Worm (Caenorhabditis elegans) whole organism, young adult: Measurements from ENCODE around the gene tsfm-1.

Source experiments
- B0336.3 ChIP-seq: fragments of 200-800 bp; sonication (Bioruptor generic); IDR thresholded peaks from 2 replicates; pipeline ENCODE4 v1.3.6; 2022; ENCODE audit warnings: missing genetic modification characterization, missing compliant biosample characterization
- F10E7.11 ChIP-seq: sonication (generic microtip); optimal IDR thresholded peaks from 2 replicates; lab custom pipeline; 2017; ENCODE audit warnings: mild to moderate bottlenecking, missing genetic modification characterization, moderate library complexity, missing compliant biosample characterization
- F37B4.10 ChIP-seq: fragments of 200-800 bp; sonication (Bioruptor generic); IDR thresholded peaks from 2 replicates; pipeline ENCODE4 v1.3.6; 2022; ENCODE audit warnings: missing genetic modification characterization, missing compliant biosample characterization
- F55B11.4 ChIP-seq: sonication (generic microtip); optimal IDR thresholded peaks from 2 replicates; lab custom pipeline; 2016; ENCODE audit warnings: missing compliant biosample characterization, missing genetic modification characterization, borderline replicate concordance; ENCODE audit not compliant: insufficient read depth
- Y53G8AR.9 ChIP-seq: fragments of 200-800 bp; sonication (Bioruptor generic); conservative IDR thresholded peaks from 2 replicates; pipeline ENCODE4 v1.3.6; 2022; ENCODE audit warnings: missing genetic modification reagents, missing genetic modification characterization, missing compliant biosample characterization
- akir-1 ChIP-seq: fragments of 200-800 bp; sonication (Bioruptor generic); optimal IDR thresholded peaks from 2 replicates; lab custom pipeline; 2018; ENCODE audit warnings: mild to moderate bottlenecking, missing genetic modification characterization, moderate library complexity, missing compliant biosample characterization
- atf-7 ChIP-seq: sonication (generic microtip); optimal IDR thresholded peaks from 2 replicates; lab custom pipeline; 2017; ENCODE audit warnings: mild to moderate bottlenecking, missing genetic modification characterization, missing compliant biosample characterization
- attf-3 ChIP-seq: fragments of 200-800 bp; sonication (Bioruptor generic); conservative IDR thresholded peaks from 2 replicates; pipeline ENCODE4 v1.3.6; 2022; ENCODE audit warnings: missing genetic modification reagents, missing genetic modification characterization, missing compliant biosample characterization
- bed-1 ChIP-seq: fragments of 200-800 bp; sonication (Bioruptor generic); IDR thresholded peaks from 2 replicates; pipeline ENCODE4 v1.3.6; 2022; ENCODE audit warnings: missing genetic modification reagents, missing genetic modification characterization, missing compliant biosample characterization
- bed-2 ChIP-seq: fragments of 200-800 bp; sonication (Bioruptor generic); IDR thresholded peaks from 2 replicates; pipeline ENCODE4 v1.3.6; 2022; ENCODE audit warnings: missing genetic modification reagents, missing genetic modification characterization, missing compliant biosample characterization
- cebp-1 ChIP-seq, 2 experiments: fragments of 200-800 bp in 1 of 2; sonication (Bioruptor generic) in 1 of 2; sonication (generic microtip) in 1 of 2; IDR thresholded peaks in 1 of 2; optimal IDR thresholded peaks in 1 of 2; 2 replicates each; pipeline versions ENCODE4 v1.3.6 to Lab custom; 2017 to 2022; ENCODE audit warnings: missing compliant biosample characterization in 2 of 2, missing genetic modification characterization in 2 of 2, mild to moderate bottlenecking in 1 of 2, missing genetic modification reagents in 1 of 2, moderate library complexity in 1 of 2
- ceh-27 ChIP-seq: fragments of 200-800 bp; sonication (Bioruptor generic); optimal IDR thresholded peaks from 2 replicates; lab custom pipeline; 2018; ENCODE audit warnings: mild to moderate bottlenecking, missing genetic modification characterization, moderate library complexity, missing compliant biosample characterization
- chd-7 ChIP-seq: sonication (generic microtip); optimal IDR thresholded peaks from 2 replicates; lab custom pipeline; 2016; ENCODE audit warnings: mild to moderate bottlenecking, missing genetic modification characterization, moderate library complexity, missing compliant biosample characterization
- efl-1 ChIP-seq: fragments of 150-350 bp; optimal IDR thresholded peaks from 2 replicates; lab custom pipeline; 2014; ENCODE audit warnings: missing biosample characterization, missing genetic modification reagents, missing genetic modification characterization
- ekl-4 ChIP-seq: fragments of 200-800 bp; sonication (Bioruptor generic); IDR thresholded peaks from 2 replicates; pipeline ENCODE4 v1.3.6; 2022; ENCODE audit warnings: missing genetic modification reagents, missing genetic modification characterization, missing compliant biosample characterization
- ets-4 ChIP-seq: fragments of 200-800 bp; sonication (Bioruptor generic); optimal IDR thresholded peaks from 2 replicates; lab custom pipeline; 2018; ENCODE audit warnings: mild to moderate bottlenecking, missing genetic modification characterization, missing compliant biosample characterization
- hlh-26 ChIP-seq: fragments of 200-800 bp; sonication (Bioruptor generic); conservative IDR thresholded peaks from 2 replicates; pipeline ENCODE4 v1.3.6; 2022; ENCODE audit warnings: missing genetic modification reagents, missing genetic modification characterization, missing compliant biosample characterization
- hmg-1.2 ChIP-seq: fragments of 200-800 bp; sonication (Bioruptor generic); IDR thresholded peaks from 2 replicates; pipeline ENCODE4 v1.3.6; 2022; ENCODE audit warnings: missing genetic modification reagents, missing genetic modification characterization, missing compliant biosample characterization
- hmg-20 ChIP-seq: fragments of 200-800 bp; sonication (Bioruptor generic); IDR thresholded peaks from 2 replicates; pipeline ENCODE4 v1.3.6; 2022; ENCODE audit warnings: missing genetic modification reagents, missing genetic modification characterization, missing compliant biosample characterization
- let-607 ChIP-seq, 2 experiments: fragments of 200-800 bp in 1 of 2; sonication (Bioruptor generic) in 1 of 2; sonication (generic microtip) in 1 of 2; optimal IDR thresholded peaks; 2 replicates each; lab custom pipeline; 2016 to 2018; ENCODE audit warnings: mild to moderate bottlenecking in 2 of 2, missing compliant biosample characterization in 2 of 2, missing genetic modification characterization in 2 of 2, moderate library complexity in 2 of 2, missing genotype in 1 of 2
- madf-6 ChIP-seq: fragments of 200-800 bp; sonication (Bioruptor generic); IDR thresholded peaks from 2 replicates; pipeline ENCODE4 v1.3.6; 2022; ENCODE audit warnings: missing genetic modification reagents, missing genetic modification characterization, missing compliant biosample characterization
- mxl-1 ChIP-seq: sonication (generic microtip); optimal IDR thresholded peaks from 2 replicates; lab custom pipeline; 2016; ENCODE audit warnings: missing genetic modification characterization, missing compliant biosample characterization
- nhr-80 ChIP-seq: sonication (generic microtip); optimal IDR thresholded peaks from 2 replicates; lab custom pipeline; 2016; ENCODE audit warnings: missing genetic modification characterization, missing compliant biosample characterization
- nhr-90 ChIP-seq: sonication (generic microtip); optimal IDR thresholded peaks from 2 replicates; lab custom pipeline; 2016; ENCODE audit warnings: missing genotype, mild to moderate bottlenecking, missing genetic modification characterization, missing compliant biosample characterization
- rcor-1 ChIP-seq: fragments of 200-800 bp; sonication (Bioruptor generic); IDR thresholded peaks from 2 replicates; pipeline ENCODE4 v1.3.6; 2022; ENCODE audit warnings: missing genetic modification reagents, missing genetic modification characterization, missing compliant biosample characterization
- repo-1 ChIP-seq: sonication (generic microtip); optimal IDR thresholded peaks from 2 replicates; lab custom pipeline; 2017; ENCODE audit warnings: mild to moderate bottlenecking, missing genetic modification characterization, missing compliant biosample characterization
- snpc-4 ChIP-seq, 5 experiments: fragments of 150-350 bp in 1 of 5; sonication (generic microtip) in 4 of 5; optimal IDR thresholded peaks; 2 replicates each; lab custom pipeline; 2014 to 2018; ENCODE audit warnings: missing genetic modification characterization in 5 of 5, missing biosample characterization in 3 of 5, antibody characterized with exemption in 2 of 5, mild to moderate bottlenecking in 2 of 5, missing compliant biosample characterization in 2 of 5, missing genotype in 2 of 5, moderate library complexity in 2 of 5, missing genetic modification reagents in 1 of 5
- unc-130 ChIP-seq: sonication (generic microtip); optimal IDR thresholded peaks from 2 replicates; lab custom pipeline; 2016; ENCODE audit warnings: missing genetic modification reagents, missing genetic modification characterization, missing compliant biosample characterization
- zfh-2 ChIP-seq: fragments of 200-800 bp; sonication (Bioruptor generic); conservative IDR thresholded peaks from 2 replicates; pipeline ENCODE4 v1.3.6; 2022; ENCODE audit warnings: missing genetic modification reagents, missing genetic modification characterization, missing compliant biosample characterization

tsfm-1 gene

DNA sequence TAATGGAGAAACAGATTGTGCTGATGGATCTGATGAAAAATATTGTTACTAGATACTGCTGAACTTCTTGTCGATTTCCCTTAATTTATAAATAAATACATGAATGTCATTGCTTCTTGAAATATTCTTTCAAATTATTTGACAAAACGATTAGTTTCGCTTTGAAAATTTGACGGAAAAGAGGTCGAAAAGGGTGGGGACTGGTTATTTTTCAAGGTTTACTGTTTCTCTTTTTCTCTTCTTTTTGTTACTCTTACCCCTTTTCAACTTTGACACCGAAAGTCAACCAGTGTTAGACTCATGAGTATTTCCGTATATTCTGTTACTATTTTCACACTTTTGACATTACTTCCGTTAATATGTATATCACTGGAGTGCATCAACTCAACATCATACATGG is 16.0 kb downstream of the tsfm-1 start, which contains the start of gene T04H1.12:
TSS of gene T04H1.12 (plus strand) at position 301 of the 400 bp plus-strand sequence.
- no peak for TF ChIP-seq hmg-1.2 (GFP tag; lab: Robert Waterston, UW)
- no peak for TF ChIP-seq ekl-4 (GFP tag; lab: Robert Waterston, UW)
- no peak for TF ChIP-seq hmg-20 (GFP tag; lab: Robert Waterston, UW)
- no peak for TF ChIP-seq mxl-1
- TF ChIP-seq atf-7 (tag; lab: Kevin White, UChicago), result no peak
- no peak for TF ChIP-seq snpc-4 (GFP tag; optimal IDR thresholded peaks at IDR 0.05; lab: Kevin White, UChicago)
- TF ChIP-seq snpc-4 (tag; optimal IDR thresholded peaks at IDR 0.05; lab: Kevin White, UChicago), result no peak
- TF ChIP-seq rcor-1, result no peak
- TF ChIP-seq ets-4, result no peak
- no peak for TF ChIP-seq F37B4.10 (GFP tag; lab: Robert Waterston, UW)
- TF ChIP-seq hlh-26 (GFP tag; lab: Robert Waterston, UW), result no peak
- TF ChIP-seq unc-130, result no peak
- TF ChIP-seq Y53G8AR.9 (GFP tag; lab: Robert Waterston, UW), result no peak
- TF ChIP-seq bed-2 (GFP tag; lab: Robert Waterston, UW), result no peak
- no peak for TF ChIP-seq chd-7 (tag; lab: Kevin White, UChicago)
- TF ChIP-seq F55B11.4 (tag; lab: Kevin White, UChicago), result no peak
- no peak for TF ChIP-seq efl-1 (GFP tag; lab: Kevin White, UChicago)
- no peak for TF ChIP-seq zfh-2 (GFP tag; lab: Robert Waterston, UW)
- TF ChIP-seq, all 124 proteins: peak for 0

DNA sequence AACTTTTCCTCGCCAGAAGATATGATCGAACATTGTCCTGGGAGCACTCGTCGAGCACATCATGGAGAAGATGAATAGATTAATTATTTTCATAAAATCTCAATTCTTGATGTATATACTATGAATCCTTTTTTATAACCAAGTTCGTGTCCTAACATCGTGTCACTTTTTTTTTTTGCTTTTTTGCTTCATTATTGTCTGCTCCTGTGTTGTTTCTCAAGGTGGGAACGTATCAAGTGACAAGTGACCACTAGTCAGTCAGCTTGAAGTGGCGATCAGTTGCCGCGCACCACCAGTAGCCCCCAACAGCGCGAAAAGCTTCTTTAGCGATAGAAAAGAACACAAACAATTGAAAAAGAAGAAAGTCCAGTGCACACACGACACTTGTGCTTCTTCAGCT is 19.1 kb downstream of the tsfm-1 start, which contains the start of gene lrx-1:
TSS of gene lrx-1 (plus strand) at position 301 of the 400 bp plus-strand sequence.
- TF ChIP-seq repo-1 (tag; lab: Kevin White, UChicago) (no peak), bed-1 (GFP tag; lab: Robert Waterston, UW) (no peak)
- TF ChIP-seq, all 124 proteins: peak for 0

DNA sequence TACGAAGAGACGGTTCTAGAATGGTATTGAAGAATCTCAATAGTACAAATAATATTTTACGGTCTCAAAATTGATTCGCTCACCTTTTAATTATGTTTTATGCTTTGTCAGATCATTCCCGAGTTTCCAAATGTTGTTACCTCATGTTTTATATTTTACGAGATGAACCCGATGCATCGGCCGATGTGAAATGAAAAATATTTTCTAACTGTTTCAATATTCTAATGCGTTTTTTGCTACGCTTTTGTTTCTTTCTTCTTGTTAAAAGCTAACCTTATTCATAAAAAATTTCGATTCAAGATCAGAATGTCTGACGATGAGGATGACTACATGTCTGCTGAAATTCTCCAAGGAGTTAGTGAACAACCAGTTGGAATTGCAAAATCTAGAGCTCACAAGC is 20.3 kb downstream of the tsfm-1 start, which contains the start of gene T04H1.5:
TSS of gene T04H1.5 (plus strand) at position 301 of the 400 bp plus-strand sequence.
- TF ChIP-seq akir-1 (GFP tag; lab: Kevin White, UChicago) (no peak), hmg-20 (GFP tag; lab: Robert Waterston, UW) (no peak), madf-6 (no peak)

DNA sequence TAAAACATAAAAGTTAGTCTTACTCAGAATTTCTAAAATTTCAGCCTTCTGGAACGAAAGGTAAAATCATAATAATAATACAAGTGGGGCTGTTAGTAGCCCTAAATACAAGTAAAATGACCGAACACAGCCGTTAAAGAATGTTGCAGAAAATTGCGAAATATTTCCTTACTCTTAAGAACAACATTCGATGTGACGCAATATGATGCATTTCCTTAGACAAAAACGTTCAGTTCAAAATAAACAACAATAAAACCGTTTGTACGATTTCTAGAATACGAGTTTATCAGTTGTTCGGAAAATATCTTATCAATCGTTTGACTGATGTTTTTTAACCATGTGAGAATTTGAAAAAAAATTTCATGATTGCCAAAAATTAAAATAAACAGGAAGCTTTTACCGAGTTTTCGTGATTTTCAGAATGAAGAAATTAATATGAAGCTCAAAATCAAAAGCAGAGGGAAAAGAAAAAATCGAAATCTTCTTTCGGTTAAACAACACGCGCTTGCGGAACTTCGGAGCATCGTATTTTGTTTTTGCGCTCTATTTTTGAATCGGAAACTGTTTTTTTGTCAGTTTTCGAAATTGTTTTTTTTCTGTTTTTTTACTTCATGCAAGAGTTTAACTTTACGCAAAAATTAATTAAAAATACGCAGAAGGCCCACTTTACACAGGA is 25.4 kb downstream of the tsfm-1 start:
- TF ChIP-seq cebp-1 (GFP tag; IDR thresholded peaks at IDR 0.05; lab: Robert Waterston, UW) (peak; percentile 77; the same call in 1 of the 2 replicates), cebp-1 (tag; optimal IDR thresholded peaks at IDR 0.05; lab: Kevin White, UChicago) (peak; percentile 94), B0336.3 (no peak), attf-3 (peak; percentile 90)

DNA sequence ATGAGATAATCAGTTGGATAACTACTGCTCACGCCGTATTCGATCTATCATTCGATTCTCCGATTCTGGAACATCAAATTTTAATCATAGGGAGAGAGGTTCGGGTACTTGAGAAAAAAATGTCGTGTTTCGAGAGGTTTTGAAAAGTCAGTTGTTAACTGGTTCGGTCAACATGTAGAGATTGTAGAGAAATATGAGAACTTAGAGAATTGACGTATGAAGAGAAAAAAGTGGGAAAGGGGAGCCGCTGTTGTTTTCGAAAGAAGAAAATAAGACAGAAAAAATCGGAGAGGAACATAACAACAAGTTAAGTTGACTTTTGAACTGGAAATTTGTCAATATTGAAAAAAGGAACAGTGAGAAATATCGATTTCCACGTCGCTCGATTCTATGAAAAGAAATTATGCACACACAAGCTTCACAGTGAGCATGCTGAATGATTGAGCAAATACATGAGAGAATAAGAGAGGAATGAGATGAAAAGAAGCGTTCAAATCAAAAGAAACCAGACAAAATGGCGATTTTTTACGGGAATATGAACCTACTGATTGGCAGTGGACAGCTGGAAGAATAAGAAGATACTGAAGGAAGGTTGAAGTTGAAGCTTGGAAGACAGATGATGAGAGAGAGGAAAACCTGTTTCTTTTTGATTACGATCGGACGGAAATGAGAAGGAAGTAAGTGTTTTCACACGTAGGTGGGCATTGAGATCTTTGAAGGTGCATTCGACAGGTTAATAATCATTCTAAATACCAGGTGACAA is 26.2 kb downstream of the tsfm-1 start, which contains the start of the genes T04H1.13, slfl-5 and rad-50:
TSS of gene T04H1.13 (minus strand) at position 51 of the 763 bp plus-strand sequence.
TSS of gene slfl-5 (minus strand) at position 65 of the 763 bp plus-strand sequence.
TSS of gene rad-50 (plus strand) at position 667 of the 763 bp plus-strand sequence.
- TF ChIP-seq let-607 (tag; optimal IDR thresholded peaks at IDR 0.05; lab: Kevin White, UChicago), result peak; percentile 82 to 92
- no peak for TF ChIP-seq nhr-90 (tag; lab: Kevin White, UChicago)
- peak; percentile 76 for TF ChIP-seq nhr-80
- TF ChIP-seq ceh-27 (GFP tag; lab: Kevin White, UChicago), result peak; percentile 31
- no peak for TF ChIP-seq F10E7.11 (tag; lab: Kevin White, UChicago)
- TF ChIP-seq ets-4, result no peak
- TF ChIP-seq, all 124 proteins: peak for 3
